Worm (Caenorhabditis elegans) whole organism, L1 larva: ENCODE results near the gene F25E2.2.

Source experiments
- C34B4.2 ChIP-seq: sonication (generic microtip); optimal IDR thresholded peaks from 2 replicates; lab custom pipeline; 2017; ENCODE audit warnings: mild to moderate bottlenecking, missing genetic modification characterization, missing compliant biosample characterization
- Y116A8C.19 ChIP-seq: sonication (generic microtip); optimal IDR thresholded peaks from 2 replicates; lab custom pipeline; 2016; ENCODE audit warnings: missing compliant biosample characterization, missing genetic modification characterization, borderline replicate concordance
- aha-1 ChIP-seq: fragments of 150-350 bp; optimal IDR thresholded peaks from 2 replicates; lab custom pipeline; 2014; ENCODE audit warnings: missing biosample characterization, missing genetic modification characterization
- blmp-1 ChIP-seq: fragments of 150-350 bp; optimal IDR thresholded peaks from 2 replicates; lab custom pipeline; 2014; ENCODE audit warnings: missing biosample characterization, missing genetic modification characterization
- ceh-88 ChIP-seq: fragments of 200-800 bp; sonication (Bioruptor generic); IDR thresholded peaks from 2 replicates; pipeline ENCODE4 v1.3.6; 2022; ENCODE audit warnings: missing genetic modification characterization, missing compliant biosample characterization
- ces-1 ChIP-seq: fragments of 150-350 bp; optimal IDR thresholded peaks from 2 replicates; lab custom pipeline; 2014; ENCODE audit warnings: missing biosample characterization, missing genetic modification reagents, missing genetic modification characterization
- dpl-1 ChIP-seq, 3 experiments: fragments of 150-350 bp in 2 of 3; sonication (generic microtip) in 1 of 3; optimal IDR thresholded peaks; 2 replicates each; lab custom pipeline; 2014 to 2017; ENCODE audit warnings: missing biosample characterization in 3 of 3, missing genetic modification characterization in 3 of 3, missing genetic modification reagents in 3 of 3
- efl-1 ChIP-seq, 4 experiments: fragments of 150-350 bp; optimal IDR thresholded peaks in 3 of 4; peaks in 1 of 4; 1 replicate in 1 of 4; 2 replicates in 3 of 4; lab custom pipeline; 2014; ENCODE audit warnings: missing biosample characterization in 2 of 4, missing genetic modification characterization in 2 of 4, missing genetic modification reagents in 2 of 4
- egl-27 ChIP-seq, 2 experiments: fragments of 150-350 bp in 1 of 2; sonication (generic microtip); optimal IDR thresholded peaks; 3 replicates each; lab custom pipeline; 2017 to 2018; ENCODE audit warnings: missing biosample characterization in 2 of 2, missing genetic modification characterization in 2 of 2, missing genetic modification reagents in 2 of 2
- fkh-10 ChIP-seq: sonication (generic microtip); optimal IDR thresholded peaks from 2 replicates; lab custom pipeline; 2017; ENCODE audit warnings: missing biosample characterization, missing genetic modification reagents, missing genetic modification characterization
- fkh-4 ChIP-seq: sonication (generic microtip); optimal IDR thresholded peaks from 2 replicates; lab custom pipeline; 2016; ENCODE audit warnings: missing compliant biosample characterization, missing genetic modification characterization, borderline replicate concordance
- fos-1 ChIP-seq: fragments of 150-350 bp; optimal IDR thresholded peaks from 2 replicates; lab custom pipeline; 2014; ENCODE audit warnings: missing biosample characterization, missing genetic modification characterization
- irx-1 ChIP-seq: sonication (generic microtip); optimal IDR thresholded peaks from 2 replicates; lab custom pipeline; 2016; ENCODE audit warnings: missing genetic modification characterization, missing compliant biosample characterization
- lin-13 ChIP-seq: fragments of 150-350 bp; optimal IDR thresholded peaks from 2 replicates; lab custom pipeline; 2014; ENCODE audit warnings: missing biosample characterization, missing genetic modification reagents, missing genetic modification characterization
- lin-39 ChIP-seq: fragments of 150-350 bp; optimal IDR thresholded peaks from 2 replicates; lab custom pipeline; 2014; ENCODE audit warnings: missing biosample characterization, missing genetic modification reagents, missing genetic modification characterization
- mdl-1 ChIP-seq, 2 experiments: fragments of 150-350 bp; optimal IDR thresholded peaks; 2 replicates each; lab custom pipeline; 2014 to 2017; ENCODE audit warnings: missing biosample characterization in 2 of 2, missing genetic modification characterization in 2 of 2, inconsistent platforms in 1 of 2
- nhr-71 ChIP-seq: sonication (generic microtip); optimal IDR thresholded peaks from 2 replicates; lab custom pipeline; 2016; ENCODE audit warnings: mild to moderate bottlenecking, missing genetic modification characterization, moderate library complexity, missing compliant biosample characterization
- pqm-1 ChIP-seq: sonication (generic microtip); optimal IDR thresholded peaks from 3 replicates; lab custom pipeline; 2017; ENCODE audit warnings: missing biosample characterization, missing genetic modification characterization
- sox-4 ChIP-seq: sonication (generic microtip); optimal IDR thresholded peaks from 2 replicates; lab custom pipeline; 2016; ENCODE audit warnings: missing genetic modification characterization, missing compliant biosample characterization
- unc-98 ChIP-seq: fragments of 200-800 bp; sonication (Bioruptor generic); IDR thresholded peaks from 2 replicates; pipeline ENCODE4 v1.3.6; 2022; ENCODE audit warnings: missing genetic modification characterization, missing compliant biosample characterization

The F25E2.2 gene

DNA sequence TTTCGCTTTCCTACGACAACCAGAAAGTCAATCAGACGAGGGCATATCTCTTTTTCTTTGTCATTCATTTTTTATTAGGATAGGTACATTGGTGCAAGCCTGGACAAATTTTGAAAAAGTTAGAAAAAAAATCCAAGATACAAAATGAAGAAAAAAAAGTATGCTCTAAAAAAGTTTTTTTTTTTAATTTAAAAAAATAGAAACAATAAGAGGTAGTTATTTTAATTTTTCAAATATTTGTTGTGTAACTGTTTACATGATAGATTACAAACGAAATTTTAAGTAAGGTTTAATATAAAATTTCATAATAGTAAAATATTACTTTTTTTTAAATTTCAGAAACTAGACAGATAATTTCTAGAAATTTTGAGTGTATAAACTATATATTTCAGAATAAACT, 51.0 kb downstream of the F25E2.2 start, which contains the start of gene aex-3:
Gene aex-3, minus strand, starts transcription at position 101 of the 400 bp plus-strand sequence.
- TF ChIP-seq C34B4.2 (no peak), fkh-4 (no peak), ceh-88 (GFP tag; lab: Robert Waterston, UW) (no peak), lin-39 (tag; lab: Kevin White, UChicago) (no peak), nhr-71 (tag; lab: Kevin White, UChicago) (no peak), irx-1 (tag; lab: Kevin White, UChicago) (no peak), aha-1 (tag; lab: Kevin White, UChicago) (no peak), lin-13 (GFP tag; lab: Kevin White, UChicago) (no peak), pqm-1 (tag; lab: Kevin White, UChicago) (no peak), dpl-1 (GFP tag; optimal IDR thresholded peaks at IDR 0.05; lab: Kevin White, UChicago) (no peak), egl-27 (tag; optimal IDR thresholded peaks at IDR 0.05; lab: Kevin White, UChicago) (no peak), Y116A8C.19 (tag; lab: Kevin White, UChicago) (no peak), sox-4 (no peak), ces-1 (GFP tag; lab: Kevin White, UChicago) (no peak), efl-1 (optimal IDR thresholded peaks at IDR 0.05; lab: Kevin White, UChicago) (no peak), efl-1 (GFP tag; optimal IDR thresholded peaks at IDR 0.05 in 1 of 2; lab: Kevin White, UChicago) (no peak), mdl-1 (tag; optimal IDR thresholded peaks at IDR 0.05; lab: Kevin White, UChicago) (no peak), fos-1 (tag; lab: Kevin White, UChicago) (no peak), fkh-10 (GFP tag; lab: Kevin White, UChicago) (no peak), blmp-1 (no peak), unc-98 (no peak)
